Worm (Caenorhabditis elegans): ENCODE measurements around the gene pcp-2.

Gene pcp-2

ce11 chrIV:9198136-9198535 is 33.2 kb upstream of the pcp-2 start:
- TF ChIP-seq nhr-25 (tag; optimal IDR thresholded peaks at IDR 0.05) (peak; percentile 79), elt-1 (tag; optimal IDR thresholded peaks at IDR 0.05) (peak; percentile 49), unc-39 (tag; optimal IDR thresholded peaks at IDR 0.05) (no peak), lsy-12 (tag; optimal IDR thresholded peaks at IDR 0.05) (no peak), nhr-237 (tag; optimal IDR thresholded peaks at IDR 0.05) (no peak), ceh-82 (tag; optimal IDR thresholded peaks at IDR 0.05) (no peak), ztf-4 (tag; optimal IDR thresholded peaks at IDR 0.05) (no peak), snpc-4 (tag; optimal IDR thresholded peaks at IDR 0.05) (no peak), jun-1 (tag; optimal IDR thresholded peaks at IDR 0.05) (peak; percentile 76), aly-2 (tag; optimal IDR thresholded peaks at IDR 0.05) (no peak), pqm-1 (tag; optimal IDR thresholded peaks at IDR 0.05) (peak; percentile 73), pha-4 (tag; optimal IDR thresholded peaks at IDR 0.05) (peak; percentile 96), elt-3 (tag; optimal IDR thresholded peaks at IDR 0.05) (peak; percentile 3 to 81 (median 52)), skn-1 (tag; optimal IDR thresholded peaks at IDR 0.05) (peak; percentile 41), lin-15B (tag; optimal IDR thresholded peaks at IDR 0.05) (no peak), tbx-2 (tag; optimal IDR thresholded peaks at IDR 0.05) (no peak), nfya-1 (tag; optimal IDR thresholded peaks at IDR 0.05; ENCODE audit: insufficient read depth) (peak; percentile 47), egl-27 (tag; optimal IDR thresholded peaks at IDR 0.05) (no peak), ama-1 (optimal IDR thresholded peaks at IDR 0.05) (no peak), nhr-76 (tag; optimal IDR thresholded peaks at IDR 0.05) (no peak), nhr-23 (tag; optimal IDR thresholded peaks at IDR 0.05) (peak; percentile 90), fkh-2 (tag; optimal IDR thresholded peaks at IDR 0.05) (no peak), nhr-11 (tag; optimal IDR thresholded peaks at IDR 0.05) (no peak), sea-2 (GFP tag; optimal IDR thresholded peaks at IDR 0.05) (no peak), mdl-1 (tag; optimal IDR thresholded peaks at IDR 0.05) (no peak), elt-2 (tag; optimal IDR thresholded peaks at IDR 0.05) (peak; percentile 79), nhr-43 (tag; optimal IDR thresholded peaks at IDR 0.05; ENCODE audit: poor library complexity, severe bottlenecking) (peak; percentile 38), ceh-28 (tag; optimal IDR thresholded peaks at IDR 0.05) (no peak), ceh-16 (tag; optimal IDR thresholded peaks at IDR 0.05) (no peak)

- no peak for TF ChIP-seq aly-2 (tag; optimal IDR thresholded peaks at IDR 0.05)
- no peak for TF ChIP-seq fkh-2 (tag; optimal IDR thresholded peaks at IDR 0.05)
- TF ChIP-seq pha-4 (tag; optimal IDR thresholded peaks at IDR 0.05) = peak; percentile 77
- no peak for TF ChIP-seq skn-1 (tag; optimal IDR thresholded peaks at IDR 0.05)
- peak; percentile 71 for TF ChIP-seq pqm-1 (tag; optimal IDR thresholded peaks at IDR 0.05)
- no peak for TF ChIP-seq elt-3 (tag; optimal IDR thresholded peaks at IDR 0.05)
- TF ChIP-seq nhr-12 (tag; optimal IDR thresholded peaks at IDR 0.05) = no peak
- TF ChIP-seq eor-1 (tag; optimal IDR thresholded peaks at IDR 0.05) = no peak
- TF ChIP-seq fkh-10 (GFP tag; optimal IDR thresholded peaks at IDR 0.05) = peak; percentile 66
- TF ChIP-seq sea-2 (GFP tag; optimal IDR thresholded peaks at IDR 0.05) = no peak
- TF ChIP-seq nfya-1 (tag; optimal IDR thresholded peaks at IDR 0.05; ENCODE audit: insufficient read depth) = peak; percentile 97
- TF ChIP-seq ztf-11 (tag; optimal IDR thresholded peaks at IDR 0.05) = no peak
- no peak for TF ChIP-seq unc-39 (tag; optimal IDR thresholded peaks at IDR 0.05)
- peak; percentile 63 for TF ChIP-seq snpc-4 (tag; optimal IDR thresholded peaks at IDR 0.05)
- TF ChIP-seq egl-27 (tag; optimal IDR thresholded peaks at IDR 0.05) = peak; percentile 39
- TF ChIP-seq mml-1 (tag; optimal IDR thresholded peaks at IDR 0.05) = no peak
- TF ChIP-seq ceh-9 (tag; optimal IDR thresholded peaks at IDR 0.05) = no peak
- no peak for TF ChIP-seq R02D3.7 (tag; optimal IDR thresholded peaks at IDR 0.05)
- TF ChIP-seq mdl-1 (tag; optimal IDR thresholded peaks at IDR 0.05) = no peak
- no peak for TF ChIP-seq nhr-76 (tag; optimal IDR thresholded peaks at IDR 0.05)
- no peak for TF ChIP-seq nhr-28 (tag; optimal IDR thresholded peaks at IDR 0.05)
- TF ChIP-seq ZK546.5 (tag; optimal IDR thresholded peaks at IDR 0.05) = no peak
- peak; percentile 42 for TF ChIP-seq unc-62 (GFP tag; optimal IDR thresholded peaks at IDR 0.05)
- TF ChIP-seq daf-12 (tag; optimal IDR thresholded peaks at IDR 0.05) = no peak
- TF ChIP-seq nhr-23 (tag; optimal IDR thresholded peaks at IDR 0.05) = no peak
- TF ChIP-seq fos-1 (tag; optimal IDR thresholded peaks at IDR 0.05) = no peak
- TF ChIP-seq nhr-67 (tag; optimal IDR thresholded peaks at IDR 0.05) = no peak
- TF ChIP-seq elt-2 (tag; optimal IDR thresholded peaks at IDR 0.05) = peak; percentile 62
- TF ChIP-seq lsy-12 (tag; optimal IDR thresholded peaks at IDR 0.05) = no peak
- peak; percentile 25 for TF ChIP-seq ceh-28 (tag; optimal IDR thresholded peaks at IDR 0.05)
- TF ChIP-seq nhr-237 (tag; optimal IDR thresholded peaks at IDR 0.05) = no peak
- TF ChIP-seq nhr-25 (tag; optimal IDR thresholded peaks at IDR 0.05) = no peak
- TF ChIP-seq ceh-16 (tag; optimal IDR thresholded peaks at IDR 0.05) = no peak
- no peak for TF ChIP-seq ztf-4 (tag; optimal IDR thresholded peaks at IDR 0.05)
- peak; percentile 84 for TF ChIP-seq hmg-11 (tag; optimal IDR thresholded peaks at IDR 0.05)
- TF ChIP-seq lin-15B (tag; optimal IDR thresholded peaks at IDR 0.05) = peak; percentile 44
- no peak for TF ChIP-seq nhr-11 (tag; optimal IDR thresholded peaks at IDR 0.05)
- TF ChIP-seq tbx-2 (tag; optimal IDR thresholded peaks at IDR 0.05) = no peak
- TF ChIP-seq nhr-43 (tag; optimal IDR thresholded peaks at IDR 0.05; ENCODE audit: poor library complexity, severe bottlenecking) = peak; percentile 29
- no peak for TF ChIP-seq egl-5 (tag; optimal IDR thresholded peaks at IDR 0.05)
- TF ChIP-seq jun-1 (tag; optimal IDR thresholded peaks at IDR 0.05) = peak; percentile 72
- no peak for TF ChIP-seq ceh-82 (tag; optimal IDR thresholded peaks at IDR 0.05)
- TF ChIP-seq nhr-77 (tag; optimal IDR thresholded peaks at IDR 0.05) = no peak
- TF ChIP-seq zag-1 (tag; optimal IDR thresholded peaks at IDR 0.05) = no peak
- TF ChIP-seq lin-39 (tag; optimal IDR thresholded peaks at IDR 0.05) = peak; percentile 49
- TF ChIP-seq ama-1 (optimal IDR thresholded peaks at IDR 0.05) = peak; percentile 29
- TF ChIP-seq elt-1 (tag; optimal IDR thresholded peaks at IDR 0.05) = no peak
These were observed 31.8 kb upstream of the pcp-2 start for ce11 chrIV:9196755-9197154.
